Fruit fly (Drosophila melanogaster) whole organism, embryonic: ENCODE measurements around the gene CG42671.
A peak's percentile ranks its signal among the peaks of the same experiment; 100 is the strongest.

Experiments
- Atf3 ChIP-seq: fragments of 200-800 bp; sonication (Bioruptor generic); optimal IDR thresholded peaks from 3 replicates; lab custom pipeline; 2016; ENCODE audit warnings: missing biosample characterization, missing genetic modification characterization
- Blimp-1 ChIP-seq: fragments of 200-800 bp; sonication (Bioruptor generic); optimal IDR thresholded peaks from 3 replicates; lab custom pipeline; 2018; ENCODE audit warnings: missing biosample characterization, missing genetic modification characterization, mild to moderate bottlenecking, moderate library complexity, missing genetic modification reagents
- CG13123 ChIP-seq: fragments of 200-800 bp; sonication (Bioruptor generic); optimal IDR thresholded peaks from 2 replicates; lab custom pipeline; 2016; ENCODE audit warnings: missing biosample characterization, missing genetic modification characterization
- CG14014 ChIP-seq: fragments of 200-800 bp; sonication (Bioruptor generic); IDR thresholded peaks from 2 replicates; pipeline ENCODE4 v1.3.6; 2022; ENCODE audit warnings: missing biosample characterization, missing genetic modification characterization
- CG14710 ChIP-seq: fragments of 200-800 bp; sonication (Bioruptor generic); optimal IDR thresholded peaks from 3 replicates; lab custom pipeline; 2019; ENCODE audit warnings: missing biosample characterization, mild to moderate bottlenecking, missing genetic modification characterization, moderate library complexity
- CG1602 ChIP-seq: fragments of 200-800 bp; sonication (Bioruptor generic); optimal IDR thresholded peaks from 3 replicates; lab custom pipeline; 2016; ENCODE audit warnings: missing biosample characterization, missing genetic modification characterization
- CG17328 ChIP-seq: fragments of 200-800 bp; sonication (Bioruptor generic); IDR thresholded peaks from 2 replicates; pipeline ENCODE4 v1.3.6; 2022; ENCODE audit warnings: missing biosample characterization, missing genetic modification characterization
- CG2116 ChIP-seq: fragments of 200-800 bp; sonication (Bioruptor generic); optimal IDR thresholded peaks from 3 replicates; lab custom pipeline; 2018; ENCODE audit warnings: missing biosample characterization, mild to moderate bottlenecking, missing genetic modification characterization
- CG2875 ChIP-seq: fragments of 200-800 bp; sonication (Bioruptor generic); optimal IDR thresholded peaks from 2 replicates; lab custom pipeline; 2017; ENCODE audit warnings: missing biosample characterization, mild to moderate bottlenecking, missing genetic modification characterization, missing genetic modification reagents
- CG32532 ChIP-seq: fragments of 200-800 bp; sonication (Bioruptor generic); IDR thresholded peaks from 2 replicates; pipeline ENCODE4 v1.3.6; 2022; ENCODE audit warnings: missing biosample characterization, missing genetic modification characterization
- CG4404 ChIP-seq: fragments of 200-800 bp; sonication (Bioruptor generic); IDR thresholded peaks from 2 replicates; pipeline ENCODE4 v1.3.6; 2022; ENCODE audit warnings: missing biosample characterization, missing genetic modification characterization
- CG4730 ChIP-seq: fragments of 200-800 bp; sonication (Bioruptor generic); IDR thresholded peaks from 2 replicates; pipeline ENCODE4 v1.3.6; 2022; ENCODE audit warnings: missing biosample characterization, missing genetic modification characterization
- CG6175 ChIP-seq: fragments of 200-800 bp; sonication (Bioruptor generic); IDR thresholded peaks from 3 replicates; pipeline ENCODE4 v1.3.6; 2022; ENCODE audit warnings: missing biosample characterization, missing genetic modification characterization
- CG8290 ChIP-seq, 3 experiments: fragments of 200-800 bp; sonication (Bioruptor generic); optimal IDR thresholded peaks; 2 replicates each; lab custom pipeline; 2016 to 2019; ENCODE audit warnings: missing biosample characterization in 3 of 3, missing genetic modification characterization in 3 of 3, mild to moderate bottlenecking in 2 of 3, moderate library complexity in 1 of 3
- CG8478 ChIP-seq: fragments of >200 bp; optimal IDR thresholded peaks from 2 replicates; lab custom pipeline; 2018
- Camta ChIP-seq: fragments of 200-800 bp; sonication (Bioruptor generic); optimal IDR thresholded peaks from 2 replicates; lab custom pipeline; 2016; ENCODE audit warnings: missing biosample characterization, missing genetic modification characterization
- CrebB ChIP-seq: fragments of 200-800 bp; sonication (Bioruptor generic); optimal IDR thresholded peaks from 3 replicates; lab custom pipeline; 2018; ENCODE audit warnings: missing biosample characterization, mild to moderate bottlenecking, missing genetic modification characterization
- E2f1 ChIP-seq: fragments of 200-800 bp; sonication (Bioruptor generic); IDR thresholded peaks from 2 replicates; pipeline ENCODE4 v1.3.6; 2022; ENCODE audit warnings: missing biosample characterization, missing genetic modification characterization
- Fer3 ChIP-seq: fragments of 200-800 bp; sonication (Bioruptor generic); optimal IDR thresholded peaks from 2 replicates; lab custom pipeline; 2018; ENCODE audit warnings: missing biosample characterization, mild to moderate bottlenecking, missing genetic modification characterization, moderate library complexity
- HmgZ ChIP-seq: fragments of 200-800 bp; sonication (Bioruptor generic); optimal IDR thresholded peaks from 2 replicates; lab custom pipeline; 2018; ENCODE audit warnings: missing biosample characterization, mild to moderate bottlenecking, missing genetic modification characterization
- Mad ChIP-seq: fragments of 200-800 bp; sonication (Bioruptor generic); optimal IDR thresholded peaks from 2 replicates; lab custom pipeline; 2016; ENCODE audit warnings: missing biosample characterization, missing genetic modification characterization
- Mes4 ChIP-seq: fragments of 200-800 bp; sonication (Bioruptor generic); optimal IDR thresholded peaks from 2 replicates; lab custom pipeline; 2016; ENCODE audit warnings: missing biosample characterization, missing genetic modification characterization
- Nf-YB ChIP-seq: fragments of 200-800 bp; sonication (Bioruptor generic); optimal IDR thresholded peaks from 3 replicates; lab custom pipeline; 2019; ENCODE audit warnings: missing biosample characterization, mild to moderate bottlenecking, missing genetic modification characterization, moderate library complexity
- Xbp1 ChIP-seq: fragments of 200-800 bp; sonication (Bioruptor generic); optimal IDR thresholded peaks from 3 replicates; lab custom pipeline; 2016; ENCODE audit warnings: missing biosample characterization, mild to moderate bottlenecking, missing genetic modification characterization
- ara ChIP-seq: fragments of 200-800 bp; sonication (Bioruptor generic); IDR thresholded peaks from 2 replicates; pipeline ENCODE4 v1.3.6; 2022; ENCODE audit warnings: missing biosample characterization, missing genetic modification characterization
- crc ChIP-seq: fragments of 200-800 bp; sonication (Bioruptor generic); optimal IDR thresholded peaks from 2 replicates; lab custom pipeline; 2016; ENCODE audit warnings: missing biosample characterization, missing genetic modification characterization
- dpn ChIP-seq, 2 experiments: fragments of 200-800 bp; sonication (Bioruptor generic); optimal IDR thresholded peaks; 3 replicates each; lab custom pipeline; 2016; ENCODE audit warnings: missing biosample characterization in 2 of 2, missing genetic modification characterization in 2 of 2
- ems ChIP-seq: fragments of 200-800 bp; sonication (Bioruptor generic); optimal IDR thresholded peaks from 3 replicates; lab custom pipeline; 2016; ENCODE audit warnings: missing biosample characterization, missing genetic modification characterization
- esg ChIP-seq: fragments of 200-800 bp; sonication (Bioruptor generic); conservative IDR thresholded peaks from 2 replicates; pipeline ENCODE4 v1.3.6; 2022; ENCODE audit warnings: missing biosample characterization, missing genetic modification characterization
- exex ChIP-seq: fragments of 200-800 bp; sonication (Bioruptor generic); optimal IDR thresholded peaks from 4 replicates; lab custom pipeline; 2018; ENCODE audit warnings: missing biosample characterization, mild to moderate bottlenecking, missing genetic modification characterization, moderate library complexity
- fru ChIP-seq: fragments of >200 bp; optimal IDR thresholded peaks from 2 replicates; lab custom pipeline; 2017
- gce ChIP-seq: fragments of 200-800 bp; sonication (Bioruptor generic); IDR thresholded peaks from 3 replicates; pipeline ENCODE4 v1.3.6; 2022; ENCODE audit warnings: missing biosample characterization, missing genetic modification characterization
- grau ChIP-seq: fragments of 200-800 bp; optimal IDR thresholded peaks from 3 replicates; lab custom pipeline; 2019; ENCODE audit warnings: missing biosample characterization, mild to moderate bottlenecking, missing genetic modification characterization, moderate library complexity
- grn ChIP-seq: fragments of 200-800 bp; sonication (Bioruptor generic); optimal IDR thresholded peaks from 3 replicates; lab custom pipeline; 2017; ENCODE audit warnings: missing biosample characterization, missing genetic modification characterization
- lola ChIP-seq, 3 experiments: fragments of >200 bp in 2 of 3; fragments of 200-800 bp in 1 of 3; sonication (Bioruptor generic) in 1 of 3; optimal IDR thresholded peaks; 2 replicates each; lab custom pipeline; 2017 to 2019; ENCODE audit warnings: missing biosample characterization in 3 of 3, missing genetic modification characterization in 3 of 3, mild to moderate bottlenecking in 1 of 3, moderate library complexity in 1 of 3
- nmo ChIP-seq: fragments of 200-800 bp; sonication (Bioruptor generic); optimal IDR thresholded peaks from 2 replicates; lab custom pipeline; 2018; ENCODE audit warnings: missing biosample characterization, mild to moderate bottlenecking, missing genetic modification characterization, moderate library complexity
- nom ChIP-seq: fragments of 200-800 bp; sonication (Bioruptor generic); optimal IDR thresholded peaks from 2 replicates; lab custom pipeline; 2017; ENCODE audit warnings: missing biosample characterization, missing genetic modification characterization, mild to moderate bottlenecking, moderate library complexity, missing genetic modification reagents
- onecut ChIP-seq: fragments of 200-800 bp; sonication (Bioruptor generic); IDR thresholded peaks from 2 replicates; pipeline ENCODE4 v1.3.6; 2022; ENCODE audit warnings: missing biosample characterization, missing genetic modification characterization
- pan ChIP-seq, 4 experiments: fragments of >200 bp in 3 of 4; fragments of 200-800 bp in 1 of 4; sonication (Bioruptor generic) in 1 of 4; optimal IDR thresholded peaks in 3 of 4; IDR thresholded peaks in 1 of 4; 2 replicates each; pipeline versions ENCODE4 v1.3.6 to Lab custom; 2017 to 2022; ENCODE audit warnings: missing biosample characterization in 2 of 4, missing genetic modification characterization in 2 of 4, mixed read lengths in 1 of 4
- pzg ChIP-seq: fragments of 200-800 bp; sonication (Bioruptor generic); optimal IDR thresholded peaks from 3 replicates; lab custom pipeline; 2018; ENCODE audit warnings: missing biosample characterization, mild to moderate bottlenecking, missing genetic modification characterization, moderate library complexity
- sd ChIP-seq: fragments of 200-800 bp; sonication (Bioruptor generic); optimal IDR thresholded peaks from 3 replicates; lab custom pipeline; 2018; ENCODE audit warnings: missing biosample characterization, mild to moderate bottlenecking, missing genetic modification characterization, moderate library complexity
- sug ChIP-seq: fragments of 200-800 bp; optimal IDR thresholded peaks from 2 replicates; lab custom pipeline; 2019; ENCODE audit warnings: missing biosample characterization, mild to moderate bottlenecking, missing genetic modification characterization, moderate library complexity
- tio ChIP-seq: fragments of 200-800 bp; sonication (Bioruptor generic); optimal IDR thresholded peaks from 2 replicates; lab custom pipeline; 2017; ENCODE audit warnings: missing biosample characterization, missing genetic modification characterization, inconsistent platforms
- tx ChIP-seq: fragments of 200-800 bp; sonication (Bioruptor generic); optimal IDR thresholded peaks from 2 replicates; lab custom pipeline; 2016; ENCODE audit warnings: missing biosample characterization, missing genetic modification characterization
- unpg ChIP-seq: fragments of 200-800 bp; sonication (Bioruptor generic); optimal IDR thresholded peaks from 3 replicates; lab custom pipeline; 2018; ENCODE audit warnings: missing biosample characterization, mild to moderate bottlenecking, missing genetic modification characterization, moderate library complexity
- wdn ChIP-seq: fragments of 200-800 bp; sonication (Bioruptor generic); IDR thresholded peaks from 2 replicates; pipeline ENCODE4 v1.3.6; 2022; ENCODE audit warnings: missing biosample characterization, missing genetic modification characterization

CG42671 gene

DNA sequence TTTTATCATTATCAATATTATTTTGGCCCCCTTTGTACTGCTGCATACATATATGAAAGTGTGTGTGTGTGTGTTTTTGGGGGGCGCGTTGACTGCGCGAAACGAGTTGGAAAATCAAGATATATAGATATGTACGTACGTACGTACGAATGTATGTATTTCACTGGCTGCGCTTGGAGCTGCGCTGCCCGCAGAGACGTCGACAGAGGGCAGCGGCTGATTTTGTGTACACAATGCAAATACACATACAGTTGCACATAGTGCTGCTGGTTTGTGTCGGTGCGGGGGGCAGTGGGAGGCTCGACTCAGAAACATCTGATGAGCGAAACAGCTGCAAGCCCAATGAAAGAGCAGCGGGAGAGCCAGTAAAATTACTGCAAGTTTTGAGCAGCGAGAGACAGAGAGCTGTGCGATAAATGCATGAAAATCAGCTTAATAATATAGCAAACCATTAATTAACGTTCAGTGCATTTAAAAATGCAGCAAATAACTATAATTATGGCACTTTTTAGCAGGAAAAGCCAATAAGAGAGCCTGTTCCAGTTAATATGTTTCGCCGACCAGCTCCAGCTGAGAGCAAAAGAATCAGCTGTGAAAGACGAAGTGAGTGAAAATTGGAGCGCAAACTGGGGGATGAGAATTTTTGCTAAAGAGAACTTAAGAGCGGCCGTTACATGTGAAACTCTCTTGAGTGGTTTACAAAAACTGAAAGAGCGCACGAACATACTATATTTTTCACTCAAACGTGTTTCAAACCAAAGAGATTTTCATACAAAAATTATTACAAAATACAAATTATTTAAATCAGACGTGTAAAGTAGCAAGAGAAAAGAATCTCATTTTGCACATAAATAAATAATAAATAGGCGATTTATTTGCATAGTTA lies 33.3 kb downstream of the CG42671 start (continued):
- TF ChIP-seq gce (GFP tag; lab: Robert Waterston, UW) (0 out of 3 replicates have a peak, but pooled peaks have one; percentile 6), nom (GFP tag; lab: Kevin White, UChicago) (peak; percentile 80), unpg (GFP tag; lab: Kevin White, UChicago) (peak; percentile 11)

DNA sequence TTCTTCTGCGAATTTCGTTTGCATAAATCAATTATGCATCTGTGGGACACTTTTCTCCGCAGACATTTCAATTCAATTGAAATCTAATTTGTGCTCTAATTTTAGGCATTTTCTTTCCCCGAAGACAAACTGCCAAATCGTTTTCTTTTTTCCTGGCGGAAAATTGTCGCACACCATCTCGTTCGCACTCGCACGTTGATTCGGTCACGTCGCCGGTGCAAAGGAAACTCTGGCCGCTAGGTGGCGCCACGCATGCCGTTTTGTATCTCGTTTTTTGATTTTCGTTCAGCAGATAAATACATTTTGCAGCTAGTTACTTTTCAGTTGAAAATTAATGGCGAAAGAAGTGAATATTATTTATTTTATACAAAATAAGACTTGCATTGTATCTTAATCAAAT lies 34.0 kb downstream of the CG42671 start:
- TF ChIP-seq CG2875 (GFP tag; lab: Kevin White, UChicago) (no peak), esg (no peak), CG14014 (peak; percentile 35; the same call in 1 of the 2 replicates), Nf-YB (GFP tag; lab: Kevin White, UChicago) (no peak), ems (GFP tag; lab: Kevin White, UChicago) (no peak), HmgZ (tag; lab: Kevin White, UChicago) (peak; percentile 24), CG8290 (GFP tag; optimal IDR thresholded peaks at IDR 0.05; lab: Kevin White, UChicago) (no peak), CG8290 (tag; optimal IDR thresholded peaks at IDR 0.05; lab: Kevin White, UChicago) (peak in 1 of 2 experiments; percentile 36), tx (GFP tag; lab: Kevin White, UChicago) (no peak), CG2116 (GFP tag; lab: Kevin White, UChicago) (no peak), crc (GFP tag; lab: Kevin White, UChicago) (no peak), sug (tag; lab: Kevin White, UChicago) (peak; percentile 44), sd (no peak), grn (GFP tag; lab: Kevin White, UChicago) (no peak), CG14710 (tag; lab: Kevin White, UChicago) (no peak), ara (GFP tag; lab: Robert Waterston, UW) (no peak), CG8478 (lab: Kevin White, UChicago) (no peak), Blimp-1 (GFP tag; lab: Kevin White, UChicago) (no peak), Atf3 (GFP tag; lab: Kevin White, UChicago) (no peak), fru (no peak), nmo (GFP tag; lab: Kevin White, UChicago) (no peak), Mad (GFP tag; lab: Kevin White, UChicago) (peak; percentile 13), exex (tag; lab: Kevin White, UChicago) (no peak), pzg (no peak), wdn (GFP tag; lab: Robert Waterston, UW) (no peak), CG1602 (GFP tag; lab: Kevin White, UChicago) (no peak), Mes4 (no peak), Xbp1 (peak; percentile 4), Camta (GFP tag; lab: Kevin White, UChicago) (no peak), CG17328 (GFP tag; lab: Robert Waterston, UW) (0 out of 2 replicates have a peak, but pooled peaks have one; percentile 13), Fer3 (tag; lab: Kevin White, UChicago) (peak; percentile 16), CG32532 (peak; percentile 56; the same call in 1 of the 2 replicates), E2f1 (GFP tag; lab: Robert Waterston, UW) (no peak), grau (tag; lab: Kevin White, UChicago) (peak; percentile 22), onecut (peak; percentile 41; the same call in 1 of the 2 replicates), CG6175 (0 out of 3 replicates have a peak, but pooled peaks have one; percentile 17), CG4404 (no peak), pan (optimal IDR thresholded peaks at IDR 0.05; lab: Kevin White, UChicago) (no peak), pan (GFP tag; optimal IDR thresholded peaks at IDR 0.05 in 1 of 2, IDR thresholded peaks at IDR 0.05 in 1 of 2) (peak in 1 of 2 experiments; percentile 36), CG13123 (GFP tag; lab: Kevin White, UChicago) (no peak), CrebB (no peak), tio (GFP tag; lab: Kevin White, UChicago) (no peak), dpn (GFP tag; optimal IDR thresholded peaks at IDR 0.05; lab: Kevin White, UChicago) (peak in 1 of 2 experiments; percentile 7), lola (GFP tag; optimal IDR thresholded peaks at IDR 0.05; lab: Kevin White, UChicago) (no peak), CG4730 (GFP tag; lab: Robert Waterston, UW) (no peak)
